Worm (Caenorhabditis elegans): ENCODE results near the gene ssup-72.

ssup-72 gene

ce11 chrII:6754671-6755224, 21.6 kb upstream of the ssup-72 start, which contains the start of the genes srx-95 and fis-1:
Gene srx-95, minus strand, starts transcription at chrII:6754771.
Gene fis-1, plus strand, starts transcription at chrII:6755174.
- TF ChIP-seq unc-62 (GFP tag; optimal IDR thresholded peaks at IDR 0.05) (no peak), ceh-43 (GFP tag; optimal IDR thresholded peaks at IDR 0.05) (no peak), mls-2 (tag; optimal IDR thresholded peaks at IDR 0.05) (no peak), ceh-83 (GFP tag; optimal IDR thresholded peaks at IDR 0.05) (no peak), cnd-1 (tag; optimal IDR thresholded peaks at IDR 0.05) (no peak), elt-1 (tag; optimal IDR thresholded peaks at IDR 0.05; ENCODE audit: borderline replicate concordance, insufficient read depth) (no peak), elt-3 (tag; optimal IDR thresholded peaks at IDR 0.05) (no peak), nhr-237 (tag; optimal IDR thresholded peaks at IDR 0.05) (no peak), bed-3 (GFP tag; optimal IDR thresholded peaks at IDR 0.05) (no peak)

ce11 chrII:6756232-6756631, 20.2 kb upstream of the ssup-72 start, which contains the start of gene F41G3.3:
Gene F41G3.3, plus strand, starts transcription at chrII:6756532.
- no peak for TF ChIP-seq mls-2 (tag; optimal IDR thresholded peaks at IDR 0.05)
- TF ChIP-seq nhr-28 (tag; optimal IDR thresholded peaks at IDR 0.05): no peak
- no peak for TF ChIP-seq sptf-1 (tag; optimal IDR thresholded peaks at IDR 0.05)
- no peak for TF ChIP-seq lin-32 (GFP tag; optimal IDR thresholded peaks at IDR 0.05)
- no peak for TF ChIP-seq hlh-1 (tag; optimal IDR thresholded peaks at IDR 0.05)
- TF ChIP-seq nhr-76 (tag; optimal IDR thresholded peaks at IDR 0.05): no peak
- no peak for TF ChIP-seq ham-2 (GFP tag; optimal IDR thresholded peaks at IDR 0.05)
- no peak for TF ChIP-seq nhr-2 (tag; optimal IDR thresholded peaks at IDR 0.05)
- TF ChIP-seq M03D4.4 (tag; optimal IDR thresholded peaks at IDR 0.05): no peak
- no peak for TF ChIP-seq cnd-1 (tag; optimal IDR thresholded peaks at IDR 0.05)
- TF ChIP-seq lin-13 (tag; optimal IDR thresholded peaks at IDR 0.05): no peak
- TF ChIP-seq mep-1 (tag; optimal IDR thresholded peaks at IDR 0.05): no peak
- no peak for TF ChIP-seq nhr-237 (tag; optimal IDR thresholded peaks at IDR 0.05)
- TF ChIP-seq blmp-1 (tag; optimal IDR thresholded peaks at IDR 0.05): no peak
- TF ChIP-seq elt-1 (tag; optimal IDR thresholded peaks at IDR 0.05; ENCODE audit: borderline replicate concordance, insufficient read depth): no peak
- no peak for TF ChIP-seq pha-4 (tag; optimal IDR thresholded peaks at IDR 0.05)

- no peak for TF ChIP-seq unc-120 (tag; optimal IDR thresholded peaks at IDR 0.05; ENCODE audit: poor library complexity, severe bottlenecking)
- TF ChIP-seq hlh-1 (tag; optimal IDR thresholded peaks at IDR 0.05): no peak
- no peak for TF ChIP-seq bed-3 (GFP tag; optimal IDR thresholded peaks at IDR 0.05)
- TF ChIP-seq elt-1 (tag; optimal IDR thresholded peaks at IDR 0.05; ENCODE audit: borderline replicate concordance, insufficient read depth): no peak
- TF ChIP-seq tbx-8 (GFP tag; optimal IDR thresholded peaks at IDR 0.05): no peak
- no peak for TF ChIP-seq nhr-2 (tag; optimal IDR thresholded peaks at IDR 0.05)
- TF ChIP-seq lin-13 (tag; optimal IDR thresholded peaks at IDR 0.05): no peak
- TF ChIP-seq ceh-83 (GFP tag; optimal IDR thresholded peaks at IDR 0.05): no peak
Observed at ce11 chrII:6764734-6765133, 11.7 kb upstream of the ssup-72 start, which contains the start of gene nlp-50. Gene nlp-50, plus strand, starts transcription at chrII:6765034.

ce11 chrII:6768014-6768413, 8.4 kb upstream of the ssup-72 start, which contains the start of gene F41G3.18:
Gene F41G3.18, plus strand, starts transcription at chrII:6768314.
- TF ChIP-seq flh-1 (GFP tag; optimal IDR thresholded peaks at IDR 0.05): no peak
- TF ChIP-seq zip-8 (tag; optimal IDR thresholded peaks at IDR 0.05): no peak
- no peak for TF ChIP-seq tbx-8 (GFP tag; optimal IDR thresholded peaks at IDR 0.05)
- TF ChIP-seq blmp-1 (tag; optimal IDR thresholded peaks at IDR 0.05): no peak
- TF ChIP-seq ham-2 (GFP tag; optimal IDR thresholded peaks at IDR 0.05): no peak
- no peak for TF ChIP-seq ceh-39 (tag; optimal IDR thresholded peaks at IDR 0.05)
- no peak for TF ChIP-seq unc-39 (tag; optimal IDR thresholded peaks at IDR 0.05)
- TF ChIP-seq ces-1 (GFP tag; optimal IDR thresholded peaks at IDR 0.05): no peak

ce11 chrII:6770030-6770429, 6.4 kb upstream of the ssup-72 start:
- TF ChIP-seq lsy-2 (tag; optimal IDR thresholded peaks at IDR 0.05) (no peak), nhr-237 (tag; optimal IDR thresholded peaks at IDR 0.05) (no peak), drap-1 (GFP tag; optimal IDR thresholded peaks at IDR 0.05) (no peak), snpc-4 (tag; optimal IDR thresholded peaks at IDR 0.05) (no peak), ham-2 (GFP tag; optimal IDR thresholded peaks at IDR 0.05) (no peak), nhr-76 (tag; optimal IDR thresholded peaks at IDR 0.05) (no peak), nhr-2 (tag; optimal IDR thresholded peaks at IDR 0.05) (no peak), elt-3 (tag; optimal IDR thresholded peaks at IDR 0.05) (no peak), mls-2 (tag; optimal IDR thresholded peaks at IDR 0.05) (no peak), ceh-39 (tag; optimal IDR thresholded peaks at IDR 0.05) (no peak), unc-62 (GFP tag; optimal IDR thresholded peaks at IDR 0.05) (no peak), sem-2 (GFP tag; optimal IDR thresholded peaks at IDR 0.05) (no peak), blmp-1 (tag; optimal IDR thresholded peaks at IDR 0.05) (no peak), pha-4 (tag; optimal IDR thresholded peaks at IDR 0.05) (no peak), unc-120 (tag; optimal IDR thresholded peaks at IDR 0.05; ENCODE audit: poor library complexity, severe bottlenecking) (no peak), mab-5 (tag; optimal IDR thresholded peaks at IDR 0.05) (no peak), mep-1 (tag; optimal IDR thresholded peaks at IDR 0.05) (no peak), ceh-83 (GFP tag; optimal IDR thresholded peaks at IDR 0.05) (no peak)

Data from whole organism, mixed stage, embryonic.